Worm (Caenorhabditis elegans) whole organism, midembryonic: Measurements from ENCODE around the gene rnp-4.

Source experiments
- T22C8.4 ChIP-seq: fragments of 200-800 bp; sonication (Bioruptor generic); IDR thresholded peaks from 2 replicates; pipeline ENCODE4 v1.3.6; 2022; ENCODE audit warnings: missing genetic modification characterization, missing compliant biosample characterization
- cog-1 ChIP-seq: sonication (generic microtip); optimal IDR thresholded peaks from 2 replicates; lab custom pipeline; 2016; ENCODE audit warnings: missing genetic modification characterization, missing compliant biosample characterization
- flt-1 ChIP-seq: fragments of 200-800 bp; sonication (Bioruptor generic); IDR thresholded peaks from 2 replicates; pipeline ENCODE4 v1.3.6; 2022; ENCODE audit warnings: missing genetic modification characterization, missing compliant biosample characterization
- klf-2 ChIP-seq: fragments of 200-800 bp; sonication (Bioruptor generic); conservative IDR thresholded peaks from 2 replicates; pipeline ENCODE4 v1.3.6; 2022; ENCODE audit warnings: missing genetic modification reagents, missing genetic modification characterization, missing compliant biosample characterization
- med-1 ChIP-seq: sonication (generic microtip); optimal IDR thresholded peaks from 2 replicates; lab custom pipeline; 2017; ENCODE audit warnings: missing genetic modification characterization, mild to moderate bottlenecking, missing compliant biosample characterization, antibody characterized with exemption, missing genetic modification reagents; ENCODE audit not compliant: insufficient read depth
- ref-1 ChIP-seq: fragments of 200-800 bp; sonication (Bioruptor generic); conservative IDR thresholded peaks from 2 replicates; pipeline ENCODE4 v1.3.6; 2022; ENCODE audit warnings: missing genetic modification reagents, missing genetic modification characterization, missing compliant biosample characterization
- tab-1 ChIP-seq: fragments of 200-800 bp; sonication (Bioruptor generic); IDR thresholded peaks from 2 replicates; pipeline ENCODE4 v1.3.6; 2022; ENCODE audit warnings: missing genetic modification characterization, missing compliant biosample characterization
- ztf-23 ChIP-seq: fragments of 200-800 bp; sonication (Bioruptor generic); IDR thresholded peaks from 2 replicates; pipeline ENCODE4 v1.3.6; 2022; ENCODE audit warnings: missing genetic modification reagents, missing genetic modification characterization, missing compliant biosample characterization
- ztf-29 ChIP-seq: fragments of 200-800 bp; sonication (Bioruptor generic); IDR thresholded peaks from 2 replicates; pipeline ENCODE4 v1.3.6; 2022; ENCODE audit warnings: missing genetic modification reagents, missing genetic modification characterization, missing compliant biosample characterization

The rnp-4 gene

DNA sequence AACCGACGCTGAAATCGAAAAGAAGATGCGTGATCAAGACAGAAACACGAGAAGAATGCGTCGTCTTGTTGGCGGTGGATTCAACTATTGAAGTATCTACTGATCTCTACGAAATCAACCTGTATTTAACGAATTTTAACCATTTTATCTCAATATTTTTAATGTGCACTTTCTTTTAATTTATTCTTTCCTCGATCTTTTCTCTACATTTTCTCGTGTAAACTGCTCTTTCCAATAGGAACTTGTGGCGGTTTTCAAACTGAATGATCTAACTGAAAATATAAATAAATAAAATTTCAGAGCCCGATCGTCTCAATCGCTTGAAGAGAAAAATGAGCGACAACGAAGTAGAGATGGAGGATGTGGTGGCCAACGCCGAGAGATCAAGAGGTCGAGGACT, at the start of gene rnp-4:
Gene rnp-4, plus strand, starts transcription at position 301 of the 400 bp plus-strand sequence.
- TF ChIP-seq tab-1 (GFP tag; lab: Robert Waterston, UW) (no peak), ztf-23 (GFP tag; lab: Robert Waterston, UW) (no peak), ref-1 (GFP tag; lab: Robert Waterston, UW) (no peak), cog-1 (no peak), klf-2 (no peak), flt-1 (no peak), ztf-29 (GFP tag; lab: Robert Waterston, UW) (no peak), med-1 (no peak), T22C8.4 (GFP tag; lab: Robert Waterston, UW) (no peak)

DNA sequence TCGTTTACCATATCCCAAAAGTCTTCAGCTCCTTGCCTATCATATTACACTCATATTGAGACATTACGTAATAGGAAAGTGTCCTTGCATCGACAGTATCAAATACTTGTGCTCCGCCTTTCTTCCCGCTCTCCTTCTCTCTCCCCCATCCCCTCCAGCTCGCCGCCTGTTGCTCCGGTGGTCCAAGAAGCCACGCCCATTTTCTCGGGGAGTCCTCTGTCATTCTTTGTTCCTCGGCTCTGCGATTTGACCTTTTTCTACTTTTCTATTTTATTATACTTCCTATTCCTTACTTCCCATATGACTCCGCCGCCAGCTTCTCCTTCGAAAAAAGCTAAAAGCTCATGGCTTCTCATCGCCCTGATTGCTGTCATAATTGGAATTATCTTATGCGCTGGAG, 49.7 kb upstream of the rnp-4 start, which contains the start of gene mnp-1:
Gene mnp-1, plus strand, starts transcription at position 211 of the 400 bp plus-strand sequence.
- TF ChIP-seq T22C8.4 (GFP tag; lab: Robert Waterston, UW) (no peak), flt-1 (0 out of 2 replicates have a peak, but pooled peaks have one; percentile 44)

DNA sequence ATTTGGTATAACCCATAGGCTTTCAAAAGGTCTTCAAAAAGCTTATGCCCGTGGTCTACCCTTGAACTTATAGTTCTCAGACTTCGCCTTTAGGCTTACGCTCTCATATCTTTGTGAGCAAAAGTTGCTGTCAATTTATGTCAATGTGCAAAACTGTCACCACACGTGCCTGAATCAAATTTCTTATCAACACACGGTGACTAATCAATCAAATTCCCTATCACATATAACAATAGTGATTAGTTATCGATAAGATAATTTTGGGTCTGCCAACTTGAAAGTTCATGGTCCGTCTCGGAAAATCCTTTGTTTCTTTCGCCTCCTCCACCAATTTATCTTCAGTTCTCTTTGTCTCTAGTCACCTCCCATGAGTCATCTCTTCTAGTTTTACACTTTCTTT, 48.6 kb upstream of the rnp-4 start:
- TF ChIP-seq ztf-29 (GFP tag; lab: Robert Waterston, UW) (no peak), T22C8.4 (GFP tag; lab: Robert Waterston, UW) (no peak), tab-1 (GFP tag; lab: Robert Waterston, UW) (no peak), flt-1 (no peak), ref-1 (GFP tag; lab: Robert Waterston, UW) (no peak), ztf-23 (GFP tag; lab: Robert Waterston, UW) (no peak), med-1 (no peak), klf-2 (no peak), cog-1 (no peak)

DNA sequence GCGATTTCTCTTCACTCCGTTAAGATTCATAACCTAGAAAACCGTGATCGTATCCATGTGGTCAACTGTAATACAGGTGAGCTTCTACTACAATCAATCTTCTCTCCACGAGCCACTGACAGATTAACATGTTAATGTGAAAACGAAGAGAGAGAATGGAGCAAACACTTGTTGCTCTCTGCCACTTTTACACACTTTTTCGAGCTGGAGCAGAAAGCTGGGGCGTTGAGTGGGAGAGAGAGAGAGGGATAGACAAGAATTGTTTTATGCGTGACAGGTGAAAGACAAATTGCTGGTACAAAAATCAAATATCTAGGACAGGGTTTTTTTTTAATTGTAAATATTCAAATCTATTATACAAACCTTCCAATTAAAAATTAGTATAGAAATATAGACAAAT, 47.7 kb upstream of the rnp-4 start:
- TF ChIP-seq ztf-23 (GFP tag; lab: Robert Waterston, UW) (no peak), med-1 (no peak), ztf-29 (GFP tag; lab: Robert Waterston, UW) (no peak), klf-2 (no peak), ref-1 (GFP tag; lab: Robert Waterston, UW) (no peak), flt-1 (no peak), cog-1 (no peak), tab-1 (GFP tag; lab: Robert Waterston, UW) (no peak), T22C8.4 (GFP tag; lab: Robert Waterston, UW) (no peak)

DNA sequence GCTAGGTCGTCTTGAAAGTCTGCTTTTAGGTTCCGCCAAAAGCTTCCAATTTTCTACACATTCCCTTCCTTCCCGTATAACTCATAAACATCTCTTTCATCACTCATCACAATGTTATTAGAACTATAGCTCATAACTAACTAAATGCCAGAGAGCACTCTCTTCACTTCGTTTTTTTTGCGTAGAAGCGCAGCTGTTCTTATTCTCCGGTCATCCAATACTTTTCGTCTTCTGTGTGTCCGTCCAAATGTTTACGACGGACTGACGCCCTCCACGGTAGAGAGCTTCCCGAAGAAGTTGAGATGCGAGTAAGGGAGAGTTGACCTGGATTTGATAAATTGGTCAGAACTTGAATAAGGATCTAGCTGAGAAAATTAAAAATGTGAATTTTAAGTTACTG, 46.9 kb upstream of the rnp-4 start:
- TF ChIP-seq tab-1 (GFP tag; lab: Robert Waterston, UW) (no peak), cog-1 (no peak), ztf-29 (GFP tag; lab: Robert Waterston, UW) (no peak), ref-1 (GFP tag; lab: Robert Waterston, UW) (no peak), T22C8.4 (GFP tag; lab: Robert Waterston, UW) (no peak), flt-1 (no peak), ztf-23 (GFP tag; lab: Robert Waterston, UW) (no peak), klf-2 (no peak), med-1 (no peak)

DNA sequence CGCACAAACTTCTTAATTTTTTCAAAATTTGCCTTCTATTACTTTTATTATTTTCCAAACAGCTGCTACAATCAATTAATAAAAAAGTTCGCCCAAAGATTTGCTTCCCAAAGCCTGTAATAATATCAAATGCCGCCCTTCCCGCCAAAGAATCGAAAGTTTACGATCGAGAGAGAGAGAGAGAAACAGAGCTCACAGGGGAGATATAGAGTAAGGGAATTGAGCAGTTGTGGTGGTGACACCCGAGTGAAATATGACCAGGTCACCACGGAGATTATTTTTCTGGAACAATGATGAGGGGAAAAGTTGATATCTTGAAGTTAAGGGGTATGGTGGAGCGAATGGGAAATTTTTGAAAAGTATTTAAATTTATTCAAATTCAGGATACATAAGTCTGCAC, 46.2 kb upstream of the rnp-4 start:
- no peak for TF ChIP-seq cog-1
- TF ChIP-seq med-1 = no peak
- TF ChIP-seq tab-1 (GFP tag; lab: Robert Waterston, UW) = no peak
- TF ChIP-seq ztf-23 (GFP tag; lab: Robert Waterston, UW) = no peak
- no peak for TF ChIP-seq T22C8.4 (GFP tag; lab: Robert Waterston, UW)
- no peak for TF ChIP-seq klf-2
- TF ChIP-seq ztf-29 (GFP tag; lab: Robert Waterston, UW) = no peak
- TF ChIP-seq flt-1 = no peak
- no peak for TF ChIP-seq ref-1 (GFP tag; lab: Robert Waterston, UW)

DNA sequence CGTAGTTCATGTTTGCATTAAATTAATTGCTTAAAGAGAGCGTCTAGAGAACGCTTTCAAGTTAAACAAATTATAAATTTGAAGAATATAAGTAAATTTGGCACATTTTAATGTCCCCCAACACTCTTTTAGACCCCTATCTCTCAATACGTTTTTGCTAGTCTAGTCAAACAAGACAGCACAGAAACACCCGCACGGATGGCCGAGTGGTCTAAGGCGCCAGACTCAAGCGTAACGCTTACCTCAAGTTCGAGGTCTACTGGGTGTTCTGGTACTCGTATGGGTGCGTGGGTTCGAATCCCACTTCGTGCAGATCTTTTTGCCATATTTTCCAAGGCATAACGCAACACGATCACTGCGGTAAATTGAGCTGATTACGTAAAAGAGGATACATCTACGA, 43.8 kb upstream of the rnp-4 start:
- no peak for TF ChIP-seq ztf-29 (GFP tag; lab: Robert Waterston, UW)
- TF ChIP-seq flt-1 = 0 out of 2 replicates have a peak, but pooled peaks have one; percentile 6

DNA sequence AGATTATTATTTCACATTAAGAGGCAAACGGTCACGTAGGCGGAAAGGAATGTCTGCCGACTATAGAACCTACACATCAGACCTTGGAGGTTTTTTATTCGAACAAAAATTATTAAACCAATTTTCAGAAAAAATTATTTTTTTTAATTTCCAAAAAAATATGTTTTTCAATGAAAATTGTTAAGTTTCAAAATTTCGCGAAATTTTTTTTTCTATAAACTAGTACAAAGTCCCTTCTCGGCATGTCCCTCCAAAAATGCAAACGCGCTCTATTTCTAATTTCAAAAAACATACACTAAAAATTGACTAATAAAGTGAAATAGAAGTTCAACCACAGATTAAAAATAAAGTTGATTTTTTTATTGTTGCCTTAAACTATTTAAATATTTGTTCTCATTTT, 41.1 kb upstream of the rnp-4 start, which contains the start of gene ckb-1:
Gene ckb-1, plus strand, starts transcription at position 301 of the 400 bp plus-strand sequence.
- TF ChIP-seq cog-1 (no peak), ztf-29 (GFP tag; lab: Robert Waterston, UW) (no peak), klf-2 (no peak), med-1 (no peak)

DNA sequence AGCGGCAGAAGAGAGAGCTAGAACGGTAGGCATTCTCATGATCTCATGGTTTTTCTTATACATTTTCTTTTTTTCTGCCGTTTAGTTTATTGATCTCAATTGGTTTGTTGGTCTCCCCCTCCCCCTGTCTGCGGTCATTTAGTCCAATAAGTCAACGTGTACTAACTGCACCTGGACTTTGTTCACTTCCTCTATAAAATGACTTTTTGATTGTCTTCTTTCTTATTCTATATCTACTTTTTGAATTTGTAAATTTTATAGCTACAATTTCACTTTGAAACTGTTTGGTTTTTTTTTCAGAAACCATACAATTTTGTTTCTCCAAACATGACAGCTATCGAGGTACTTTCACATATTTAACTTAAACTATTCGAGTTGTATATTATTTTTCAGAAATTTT, 38.4 kb upstream of the rnp-4 start, which contains the start of gene ckb-2:
Gene ckb-2, plus strand, starts transcription at position 301 of the 400 bp plus-strand sequence.
- TF ChIP-seq tab-1 (GFP tag; lab: Robert Waterston, UW) (no peak), klf-2 (no peak), ztf-23 (GFP tag; lab: Robert Waterston, UW) (no peak), cog-1 (no peak), T22C8.4 (GFP tag; lab: Robert Waterston, UW) (no peak), ztf-29 (GFP tag; lab: Robert Waterston, UW) (no peak), ref-1 (GFP tag; lab: Robert Waterston, UW) (no peak), flt-1 (no peak), med-1 (no peak)

DNA sequence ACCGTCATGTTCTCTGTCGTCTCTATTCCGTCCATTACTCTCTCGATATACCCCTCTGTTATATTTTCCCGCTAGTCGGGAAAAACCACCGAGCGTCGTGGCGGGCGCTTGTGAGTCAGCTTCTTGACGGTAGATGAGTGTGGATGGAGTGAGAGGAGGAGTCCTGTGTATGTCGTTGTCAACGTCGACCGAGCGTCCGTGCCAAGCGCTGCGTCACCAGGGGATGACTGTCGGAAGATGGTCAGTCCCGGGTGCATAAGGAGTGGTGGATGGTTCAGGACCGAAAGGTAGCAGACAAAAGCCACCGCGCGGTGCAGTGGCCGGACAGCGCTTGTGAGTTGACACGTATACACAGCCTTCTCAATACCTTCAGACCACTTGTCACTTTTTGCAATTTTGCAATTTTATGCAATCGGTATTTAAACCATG, 36.7 kb upstream of the rnp-4 start:
- TF ChIP-seq klf-2 (0 out of 2 replicates have a peak, but pooled peaks have one; percentile 62), ref-1 (GFP tag; lab: Robert Waterston, UW) (peak; percentile 63), ztf-29 (GFP tag; lab: Robert Waterston, UW) (0 out of 2 replicates have a peak, but pooled peaks have one; percentile 56), flt-1 (peak; percentile 93), cog-1 (peak; percentile 27), ztf-23 (GFP tag; lab: Robert Waterston, UW) (peak; percentile 85), tab-1 (GFP tag; lab: Robert Waterston, UW) (peak; percentile 87), T22C8.4 (GFP tag; lab: Robert Waterston, UW) (peak; percentile 66; the same call in 1 of the 2 replicates)

DNA sequence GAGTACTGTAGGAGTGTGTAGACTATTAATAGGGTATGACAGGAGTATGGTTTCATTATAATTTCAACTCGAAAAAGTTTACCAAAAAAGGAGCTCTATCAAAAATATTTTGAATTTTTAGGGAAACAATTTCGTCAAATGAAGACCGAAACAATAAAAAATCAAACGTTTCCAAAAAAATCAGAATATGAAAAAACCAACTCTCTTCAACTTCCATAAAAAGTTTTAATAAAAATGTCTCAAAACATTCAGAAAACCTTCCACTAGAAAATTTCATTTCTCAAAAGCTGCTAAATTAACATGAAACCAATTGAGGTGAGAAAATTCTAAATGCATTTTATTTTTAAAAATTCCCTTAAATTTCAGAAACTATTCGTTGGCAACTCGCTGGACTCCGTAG, 35.5 kb upstream of the rnp-4 start, which contains the start of gene ckb-3:
Gene ckb-3, plus strand, starts transcription at position 301 of the 400 bp plus-strand sequence.
- TF ChIP-seq klf-2 = no peak
- TF ChIP-seq ref-1 (GFP tag; lab: Robert Waterston, UW) = no peak
- TF ChIP-seq T22C8.4 (GFP tag; lab: Robert Waterston, UW) = no peak
- TF ChIP-seq med-1 = no peak
- TF ChIP-seq ztf-23 (GFP tag; lab: Robert Waterston, UW) = no peak
- TF ChIP-seq flt-1 = no peak
- TF ChIP-seq ztf-29 (GFP tag; lab: Robert Waterston, UW) = no peak
- TF ChIP-seq cog-1 = no peak
- no peak for TF ChIP-seq tab-1 (GFP tag; lab: Robert Waterston, UW)
